Worm (Caenorhabditis elegans): ENCODE measurements around the gene F43H9.3.
"Not testable (repeated sequence)": the region's sequence is repeated elsewhere in the genome, so short reads cannot be mapped to it uniquely, and the experiment has no call there.

- not testable (repeated sequence) for TF ChIP-seq nhr-77 (tag; optimal IDR thresholded peaks at IDR 0.05); skn-1 (tag; optimal IDR thresholded peaks at IDR 0.05); unc-130 (tag; optimal IDR thresholded peaks at IDR 0.05); C16A3.4 (tag; optimal IDR thresholded peaks at IDR 0.05); aly-2 (tag; optimal IDR thresholded peaks at IDR 0.05); unc-62 (GFP tag; optimal IDR thresholded peaks at IDR 0.05); ztf-11 (tag; optimal IDR thresholded peaks at IDR 0.05); lin-39 (tag; optimal IDR thresholded peaks at IDR 0.05); lin-35 (GFP tag; optimal IDR thresholded peaks at IDR 0.05)
Observed at ce11 chrV:8057771-8058170, 33.0 kb upstream of the F43H9.3 start.

All from whole organism, L1 larva.